Worm (Caenorhabditis elegans): ENCODE measurements around the gene F56A8.3.
A peak's percentile ranks its signal among the peaks of the same experiment; 100 is the strongest.

Gene F56A8.3

ce11 chrIII:13225019-13225418 is 31.7 kb upstream of the F56A8.3 start:
- TF ChIP-seq pqm-1 (tag; optimal IDR thresholded peaks at IDR 0.05) (no peak), nhr-20 (tag; optimal IDR thresholded peaks at IDR 0.05) (peak; percentile 20), nhr-90 (tag; optimal IDR thresholded peaks at IDR 0.05; ENCODE audit: poor library complexity) (peak; percentile 41), ceh-8 (GFP tag; optimal IDR thresholded peaks at IDR 0.05) (no peak), vab-15 (tag; optimal IDR thresholded peaks at IDR 0.05) (no peak), tlp-1 (tag; optimal IDR thresholded peaks at IDR 0.05) (no peak), efl-1 (optimal IDR thresholded peaks at IDR 0.05) (peak; percentile 11 to 30), efl-1 (GFP tag; optimal IDR thresholded peaks at IDR 0.05 in 1 of 2) (peak; percentile 9 to 94), rnt-1 (tag; optimal IDR thresholded peaks at IDR 0.05) (peak; percentile 53), aly-2 (tag; optimal IDR thresholded peaks at IDR 0.05) (no peak), irx-1 (tag; optimal IDR thresholded peaks at IDR 0.05) (no peak), unc-98 (GFP tag; IDR thresholded peaks at IDR 0.05) (no peak), dsc-1 (tag; optimal IDR thresholded peaks at IDR 0.05) (peak; percentile 24), snu-23 (GFP tag; optimal IDR thresholded peaks at IDR 0.05) (peak; percentile 60), fkh-8 (tag; optimal IDR thresholded peaks at IDR 0.05) (no peak), sptf-1 (tag; optimal IDR thresholded peaks at IDR 0.05) (no peak), lsy-2 (tag; optimal IDR thresholded peaks at IDR 0.05) (peak in 1 of 2 experiments; percentile 35), fkh-4 (tag; optimal IDR thresholded peaks at IDR 0.05; ENCODE audit: borderline replicate concordance) (no peak), F16B12.6 (tag; optimal IDR thresholded peaks at IDR 0.05) (no peak), sox-4 (tag; optimal IDR thresholded peaks at IDR 0.05) (no peak), nhr-28 (tag; optimal IDR thresholded peaks at IDR 0.05) (no peak), unc-86 (tag; optimal IDR thresholded peaks at IDR 0.05) (no peak), egl-13 (tag; optimal IDR thresholded peaks at IDR 0.05) (no peak), mab-9 (GFP tag; IDR thresholded peaks at IDR 0.05) (no peak), nhr-76 (tag; optimal IDR thresholded peaks at IDR 0.05) (no peak), zag-1 (tag; optimal IDR thresholded peaks at IDR 0.05) (no peak), aha-1 (tag; optimal IDR thresholded peaks at IDR 0.05) (no peak), mef-2 (tag; optimal IDR thresholded peaks at IDR 0.05) (no peak), mdl-1 (tag; optimal IDR thresholded peaks at IDR 0.05) (peak in 1 of 2 experiments; percentile 4), elt-2 (tag; optimal IDR thresholded peaks at IDR 0.05) (no peak), C04F5.9 (tag; optimal IDR thresholded peaks at IDR 0.05) (no peak), ztf-11 (tag; optimal IDR thresholded peaks at IDR 0.05) (no peak), C16A3.4 (tag; optimal IDR thresholded peaks at IDR 0.05) (peak; percentile 20), C34B4.2 (tag; optimal IDR thresholded peaks at IDR 0.05) (no peak), unc-30 (tag; optimal IDR thresholded peaks at IDR 0.05) (no peak), sup-37 (GFP tag; optimal IDR thresholded peaks at IDR 0.05) (no peak), dpl-1 (GFP tag; optimal IDR thresholded peaks at IDR 0.05) (peak in 2 of 3 experiments; percentile 23 to 30), efl-3 (GFP tag; optimal IDR thresholded peaks at IDR 0.05) (no peak), lin-39 (tag; optimal IDR thresholded peaks at IDR 0.05) (no peak), pax-3 (tag; optimal IDR thresholded peaks at IDR 0.05) (no peak), lin-15B (tag; optimal IDR thresholded peaks at IDR 0.05) (no peak), ceh-82 (tag; optimal IDR thresholded peaks at IDR 0.05) (peak in 1 of 3 experiments; percentile 20), nhr-84 (tag; optimal IDR thresholded peaks at IDR 0.05) (no peak), lin-35 (GFP tag; optimal IDR thresholded peaks at IDR 0.05) (peak in 1 of 2 experiments; percentile 43), jun-1 (tag; optimal IDR thresholded peaks at IDR 0.05) (peak; percentile 11), nhr-12 (tag; optimal IDR thresholded peaks at IDR 0.05) (no peak), nhr-47 (tag; optimal IDR thresholded peaks at IDR 0.05) (peak; percentile 45), lin-13 (GFP tag; optimal IDR thresholded peaks at IDR 0.05) (peak; percentile 9), grh-1 (GFP tag; IDR thresholded peaks at IDR 0.05) (no peak), ceh-63 (GFP tag; optimal IDR thresholded peaks at IDR 0.05) (no peak), alr-1 (tag; optimal IDR thresholded peaks at IDR 0.05; ENCODE audit: borderline replicate concordance) (no peak), ceh-90 (tag; optimal IDR thresholded peaks at IDR 0.05) (no peak), xbp-1 (tag; optimal IDR thresholded peaks at IDR 0.05) (no peak), hlh-4 (tag; optimal IDR thresholded peaks at IDR 0.05) (no peak)
